Worm (Caenorhabditis elegans): Measurements from ENCODE around the gene nhr-202.

nhr-202 gene

ce11 chrV:459464-459863 is 2.9 kb upstream of the nhr-202 start, which contains the start of gene nhr-203:
TSS of gene nhr-203 (plus strand) at chrV:459795.
- no peak for TF ChIP-seq C04F5.9 (tag; optimal IDR thresholded peaks at IDR 0.05)
- TF ChIP-seq nhr-90 (tag; optimal IDR thresholded peaks at IDR 0.05; ENCODE audit: poor library complexity) = peak; percentile 4
- peak; percentile 83 for TF ChIP-seq elt-2 (tag; optimal IDR thresholded peaks at IDR 0.05)
- TF ChIP-seq nhr-20 (tag; optimal IDR thresholded peaks at IDR 0.05) = peak; percentile 48
- TF ChIP-seq nhr-84 (tag; optimal IDR thresholded peaks at IDR 0.05) = no peak
- no peak for TF ChIP-seq Y116A8C.19 (tag; optimal IDR thresholded peaks at IDR 0.05; ENCODE audit: borderline replicate concordance)
- peak; percentile 43 for TF ChIP-seq nhr-71 (tag; optimal IDR thresholded peaks at IDR 0.05)
- peak in 1 of 2 experiments; percentile 39 for TF ChIP-seq lin-35 (GFP tag; optimal IDR thresholded peaks at IDR 0.05)

- TF ChIP-seq elt-2 (tag; optimal IDR thresholded peaks at IDR 0.05) (peak; percentile 19), ztf-11 (tag; optimal IDR thresholded peaks at IDR 0.05) (no peak), nhr-20 (tag; optimal IDR thresholded peaks at IDR 0.05) (peak; percentile 85), nhr-71 (tag; optimal IDR thresholded peaks at IDR 0.05) (peak; percentile 10), efl-1 (optimal IDR thresholded peaks at IDR 0.05) (no peak), efl-1 (GFP tag; optimal IDR thresholded peaks at IDR 0.05 in 1 of 2) (peak in 1 of 2 experiments; percentile 84)
Measured at ce11 chrV:464800-465199, 2.4 kb downstream of the nhr-202 start, which contains the start of gene nhr-201. TSS of gene nhr-201 (plus strand) at chrV:464828.

- TF ChIP-seq ceh-90 (tag; optimal IDR thresholded peaks at IDR 0.05) = no peak
- TF ChIP-seq mef-2 (tag; optimal IDR thresholded peaks at IDR 0.05) = no peak
- TF ChIP-seq nhr-71 (tag; optimal IDR thresholded peaks at IDR 0.05) = peak; percentile 45
- TF ChIP-seq fkh-4 (tag; optimal IDR thresholded peaks at IDR 0.05; ENCODE audit: borderline replicate concordance) = peak; percentile 32
- TF ChIP-seq nhr-237 (tag; optimal IDR thresholded peaks at IDR 0.05) = no peak
- TF ChIP-seq lin-39 (tag; optimal IDR thresholded peaks at IDR 0.05) = no peak
- TF ChIP-seq fkh-10 (GFP tag; optimal IDR thresholded peaks at IDR 0.05) = no peak
- TF ChIP-seq mep-1 (tag; optimal IDR thresholded peaks at IDR 0.05) = peak; percentile 2
- TF ChIP-seq grh-1 (GFP tag; IDR thresholded peaks at IDR 0.05) = no peak
- no peak for TF ChIP-seq tlp-1 (tag; optimal IDR thresholded peaks at IDR 0.05)
- peak; percentile 4 for TF ChIP-seq nhr-20 (tag; optimal IDR thresholded peaks at IDR 0.05)
- TF ChIP-seq dsc-1 (tag; optimal IDR thresholded peaks at IDR 0.05) = peak; percentile 90
- TF ChIP-seq lin-13 (GFP tag; optimal IDR thresholded peaks at IDR 0.05) = peak; percentile 10
- no peak for TF ChIP-seq lsy-2 (tag; optimal IDR thresholded peaks at IDR 0.05)
- no peak for TF ChIP-seq pax-3 (tag; optimal IDR thresholded peaks at IDR 0.05)
- TF ChIP-seq blmp-1 (tag; optimal IDR thresholded peaks at IDR 0.05) = peak; percentile 89
- peak; percentile 78 for TF ChIP-seq nhr-85 (tag)
Measured at ce11 chrV:465355-465754, 3.0 kb downstream of the nhr-202 start.

- TF ChIP-seq nhr-20 (tag; optimal IDR thresholded peaks at IDR 0.05) (no peak), ceh-8 (GFP tag; optimal IDR thresholded peaks at IDR 0.05) (no peak), efl-1 (optimal IDR thresholded peaks at IDR 0.05) (no peak), efl-1 (GFP tag; optimal IDR thresholded peaks at IDR 0.05 in 1 of 2) (peak in 1 of 2 experiments; percentile 85)
Measured at ce11 chrV:467507-467906, 5.1 kb downstream of the nhr-202 start.

- no peak for TF ChIP-seq efl-1 (optimal IDR thresholded peaks at IDR 0.05)
- no peak for TF ChIP-seq efl-1 (GFP tag; optimal IDR thresholded peaks at IDR 0.05 in 1 of 2)
- TF ChIP-seq fkh-8 (tag; optimal IDR thresholded peaks at IDR 0.05) = peak; percentile 14
Measured at ce11 chrV:468460-468859, 6.1 kb downstream of the nhr-202 start, which contains the start of gene srbc-57. TSS of gene srbc-57 (minus strand) at chrV:468560.

- no peak for TF ChIP-seq grh-1 (GFP tag; IDR thresholded peaks at IDR 0.05)
- TF ChIP-seq tbx-2 (tag; optimal IDR thresholded peaks at IDR 0.05) = no peak
- TF ChIP-seq pag-3 (tag; optimal IDR thresholded peaks at IDR 0.05; ENCODE audit: borderline replicate concordance, insufficient read depth) = no peak
- TF ChIP-seq efl-3 (GFP tag; optimal IDR thresholded peaks at IDR 0.05) = no peak
- no peak for TF ChIP-seq unc-86 (tag; optimal IDR thresholded peaks at IDR 0.05)
- TF ChIP-seq blmp-1 (tag; optimal IDR thresholded peaks at IDR 0.05) = no peak
- TF ChIP-seq swsn-7 (tag; optimal IDR thresholded peaks at IDR 0.05) = no peak
- no peak for TF ChIP-seq hlh-17 (GFP tag; optimal IDR thresholded peaks at IDR 0.05; ENCODE audit: borderline replicate concordance)
- TF ChIP-seq nhr-47 (tag; optimal IDR thresholded peaks at IDR 0.05) = no peak
- TF ChIP-seq C16A3.4 (tag; optimal IDR thresholded peaks at IDR 0.05) = no peak
- TF ChIP-seq dpl-1 (GFP tag; optimal IDR thresholded peaks at IDR 0.05) = no peak
- TF ChIP-seq lin-14 (GFP tag; optimal IDR thresholded peaks at IDR 0.05) = no peak
- TF ChIP-seq fkh-8 (tag; optimal IDR thresholded peaks at IDR 0.05) = no peak
Measured at ce11 chrV:472589-472988, 10.2 kb downstream of the nhr-202 start, which contains the start of gene srt-31. TSS of gene srt-31 (plus strand) at chrV:472889.
